Fruit fly (Drosophila melanogaster) whole organism, pupa: ENCODE measurements around the gene CG12746.
A peak's percentile ranks its signal among the peaks of the same experiment; 100 is the strongest.

ENCODE experiments used
- CG17806 ChIP-seq: fragments of 200-800 bp; sonication (Bioruptor generic); optimal IDR thresholded peaks from 2 replicates; lab custom pipeline; 2018; ENCODE audit warnings: missing biosample characterization, mild to moderate bottlenecking, missing genetic modification characterization, moderate library complexity
- EcR ChIP-seq: fragments of 200-800 bp; sonication (Bioruptor generic); optimal IDR thresholded peaks from 3 replicates; lab custom pipeline; 2019; ENCODE audit warnings: missing biosample characterization, missing genetic modification characterization, mild to moderate bottlenecking, moderate library complexity, missing genetic modification reagents
- Snoo ChIP-seq: fragments of 200-800 bp; sonication (Bioruptor generic); optimal IDR thresholded peaks from 3 replicates; lab custom pipeline; 2017; ENCODE audit warnings: missing biosample characterization, mild to moderate bottlenecking, missing genetic modification characterization, inconsistent platforms
- fd96Ca ChIP-seq: fragments of 200-800 bp; sonication (Bioruptor generic); IDR thresholded peaks from 3 replicates; pipeline ENCODE4 v1.3.6; 2022; ENCODE audit warnings: missing biosample characterization, missing genetic modification characterization

DNA sequence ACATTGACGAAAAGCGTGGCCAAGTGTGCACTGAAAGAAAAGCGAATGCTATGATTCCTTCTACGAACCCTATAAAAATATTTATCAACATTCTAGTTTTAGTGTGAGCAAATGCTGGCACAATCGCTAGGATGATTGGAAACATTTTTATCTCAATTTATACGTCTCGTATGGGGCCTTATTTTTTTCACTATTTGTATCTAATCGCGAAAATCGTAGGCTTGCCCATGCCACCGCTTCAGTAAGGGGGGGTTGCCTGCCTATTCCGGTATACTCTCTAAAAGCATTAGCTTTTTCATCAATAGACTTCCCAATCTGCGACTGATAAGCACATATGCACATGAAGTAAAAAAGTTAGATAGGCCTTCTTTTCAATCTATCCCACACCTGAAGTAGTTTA is 958 bp downstream of the CG12746 start:
- TF ChIP-seq fd96Ca (GFP tag; lab: Robert Waterston, UW) = peak; percentile 90
- TF ChIP-seq CG17806 (tag; lab: Kevin White, UChicago) = peak; percentile 45
- no peak for TF ChIP-seq EcR (GFP tag; lab: Kevin White, UChicago)
- peak; percentile 5 for TF ChIP-seq Snoo (tag; lab: Kevin White, UChicago)
